Worm (Caenorhabditis elegans) whole organism, L2 larva: ENCODE data around the gene sre-36.

Experiments used
- ama-1 ChIP-seq: fragments of 150-350 bp; optimal IDR thresholded peaks from 2 replicates; lab custom pipeline; 2018; ENCODE audit warnings: inconsistent platforms
- elt-1 ChIP-seq: fragments of 150-350 bp; optimal IDR thresholded peaks from 2 replicates; lab custom pipeline; 2014; ENCODE audit warnings: missing biosample characterization, missing genetic modification characterization
- lin-11 ChIP-seq: fragments of 150-350 bp; sonication (generic microtip); optimal IDR thresholded peaks from 2 replicates; lab custom pipeline; 2014; ENCODE audit warnings: missing biosample characterization, missing genetic modification characterization, inconsistent platforms, mixed read lengths
- mdl-1 ChIP-seq, 2 experiments: fragments of 150-350 bp in 1 of 2; sonication (generic microtip) in 1 of 2; optimal IDR thresholded peaks; 2 replicates each; lab custom pipeline; 2017; ENCODE audit warnings: missing biosample characterization in 2 of 2, missing genetic modification characterization in 2 of 2
- nhr-11 ChIP-seq: fragments of 150-350 bp; optimal IDR thresholded peaks from 2 replicates; lab custom pipeline; 2014; ENCODE audit warnings: missing biosample characterization, missing genetic modification characterization
- nhr-12 ChIP-seq: fragments of 150-350 bp; optimal IDR thresholded peaks from 2 replicates; lab custom pipeline; 2014; ENCODE audit warnings: missing biosample characterization, missing genetic modification characterization
- nhr-237 ChIP-seq: fragments of 150-350 bp; optimal IDR thresholded peaks from 2 replicates; lab custom pipeline; 2014; ENCODE audit warnings: missing biosample characterization, missing genetic modification characterization
- nhr-25 ChIP-seq: fragments of 150-350 bp; sonication (generic microtip); optimal IDR thresholded peaks from 3 replicates; lab custom pipeline; 2014; ENCODE audit warnings: missing biosample characterization, missing genetic modification characterization
- sma-9 ChIP-seq, 2 experiments: fragments of 150-350 bp in 1 of 2; sonication (generic microtip) in 1 of 2; optimal IDR thresholded peaks; 2 replicates each; lab custom pipeline; 2014 to 2016; ENCODE audit warnings: missing genetic modification characterization in 2 of 2, mild to moderate bottlenecking in 1 of 2, missing biosample characterization in 1 of 2, missing compliant biosample characterization in 1 of 2, missing genetic modification reagents in 1 of 2, moderate library complexity in 1 of 2
- snpc-4 ChIP-seq: fragments of 150-350 bp; optimal IDR thresholded peaks from 2 replicates; lab custom pipeline; 2014; ENCODE audit warnings: missing biosample characterization, missing genetic modification characterization
- unc-39 ChIP-seq: fragments of 150-350 bp; optimal IDR thresholded peaks from 2 replicates; lab custom pipeline; 2014; ENCODE audit warnings: missing biosample characterization, missing genetic modification characterization
- unc-62 ChIP-seq: fragments of 150-350 bp; optimal IDR thresholded peaks from 2 replicates; lab custom pipeline; 2014; ENCODE audit warnings: missing biosample characterization, missing genetic modification reagents, missing genetic modification characterization
- ztf-11 ChIP-seq: sonication (generic microtip); optimal IDR thresholded peaks from 2 replicates; lab custom pipeline; 2017; ENCODE audit warnings: missing biosample characterization, missing genetic modification characterization

DNA sequence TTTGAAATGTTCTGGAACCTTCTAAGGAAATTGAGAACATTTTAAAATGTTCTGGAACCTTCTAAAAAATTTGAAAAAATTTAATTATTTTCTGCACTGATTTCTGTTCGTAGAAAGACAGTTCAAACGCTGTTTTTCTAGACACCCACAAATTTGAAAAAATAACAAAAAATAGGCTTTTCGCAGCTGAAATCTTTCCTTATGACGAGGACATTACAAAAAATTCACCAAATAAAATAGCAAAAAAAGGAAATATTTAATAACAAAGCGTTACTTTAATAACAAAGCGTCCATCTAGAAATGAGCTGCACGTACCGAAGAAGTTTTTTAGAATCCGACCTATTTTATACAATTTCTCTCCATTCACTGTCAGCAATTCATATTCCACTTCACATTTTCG, 44.1 kb downstream of the sre-36 start, which contains the start of gene srh-141:
- TF ChIP-seq mdl-1 (tag; optimal IDR thresholded peaks at IDR 0.05; lab: Kevin White, UChicago) (no peak), nhr-12 (no peak), nhr-237 (tag; lab: Kevin White, UChicago) (no peak), nhr-25 (no peak), lin-11 (tag; lab: Kevin White, UChicago) (no peak), unc-62 (GFP tag; lab: Kevin White, UChicago) (no peak), unc-39 (tag; lab: Kevin White, UChicago) (no peak), sma-9 (GFP tag; optimal IDR thresholded peaks at IDR 0.05; lab: Kevin White, UChicago) (no peak), sma-9 (tag; optimal IDR thresholded peaks at IDR 0.05; lab: Kevin White, UChicago) (no peak), ama-1 (lab: Kevin White, UChicago) (no peak), snpc-4 (tag; lab: Kevin White, UChicago) (no peak), nhr-11 (tag; lab: Kevin White, UChicago) (no peak), ztf-11 (tag; lab: Kevin White, UChicago) (no peak), elt-1 (tag; lab: Kevin White, UChicago) (no peak)
